Worm (Caenorhabditis elegans): ENCODE results near the gene prcc-1.

Gene prcc-1

ce11 chrIV:13098652-13099051 lies 5.1 kb upstream of the prcc-1 start, which contains the start of the genes dli-1, tin-9.2 and exos-4.1 (continued):
- TF ChIP-seq egrh-3 (GFP tag; IDR thresholded peaks at IDR 0.05) (no peak), F52B5.7 (tag; optimal IDR thresholded peaks at IDR 0.05) (no peak), F33H1.4 (GFP tag; IDR thresholded peaks at IDR 0.05) (peak; percentile 75)

- no peak for TF ChIP-seq F55B11.4 (tag; optimal IDR thresholded peaks at IDR 0.05; ENCODE audit: borderline replicate concordance, insufficient read depth)
- TF ChIP-seq attf-5 (GFP tag; optimal IDR thresholded peaks at IDR 0.05), result peak; percentile 35
- no peak for TF ChIP-seq snpc-4 (GFP tag; optimal IDR thresholded peaks at IDR 0.05)
- TF ChIP-seq snpc-4 (tag; optimal IDR thresholded peaks at IDR 0.05), result peak in 2 of 4 experiments; percentile 47 to 53
- no peak for TF ChIP-seq ama-1 (optimal IDR thresholded peaks at IDR 0.05)
- peak in 1 of 2 experiments; percentile 90 for TF ChIP-seq ama-1 (GFP tag; optimal IDR thresholded peaks at IDR 0.05)
- TF ChIP-seq hmg-1.2 (GFP tag; IDR thresholded peaks at IDR 0.05), result peak; percentile 41
- TF ChIP-seq unc-130 (GFP tag; optimal IDR thresholded peaks at IDR 0.05), result no peak
- peak; percentile 2 for TF ChIP-seq B0035.1 (tag; optimal IDR thresholded peaks at IDR 0.05)
- TF ChIP-seq hsf-1 (GFP tag; IDR thresholded peaks at IDR 0.05), result peak; percentile 66; the same call in 1 of the 2 replicates
- TF ChIP-seq hrde-1 (tag; optimal IDR thresholded peaks at IDR 0.05; ENCODE audit: borderline replicate concordance), result peak; percentile 88
- TF ChIP-seq madf-3 (GFP tag; IDR thresholded peaks at IDR 0.05), result 0 out of 2 replicates have a peak, but pooled peaks have one; percentile 16
- peak; percentile 8 for TF ChIP-seq lin-54 (GFP tag; optimal IDR thresholded peaks at IDR 0.05)
- peak; percentile 34 for TF ChIP-seq snpc-3.4 (tag; optimal IDR thresholded peaks at IDR 0.05)
- peak; percentile 78; the same call in 1 of the 2 replicates for TF ChIP-seq Y79H2A.3 (GFP tag; conservative IDR thresholded peaks at IDR 0.05)
- TF ChIP-seq Y95B8A.8 (GFP tag; IDR thresholded peaks at IDR 0.05), result 0 out of 2 replicates have a peak, but pooled peaks have one; percentile 13
- 0 out of 2 replicates have a peak, but pooled peaks have one; percentile 8 for TF ChIP-seq ceh-91 (GFP tag; IDR thresholded peaks at IDR 0.05)
- peak; percentile 39 for TF ChIP-seq mxl-1 (tag; optimal IDR thresholded peaks at IDR 0.05)
- peak; percentile 18 for TF ChIP-seq snpc-1.3 (tag; optimal IDR thresholded peaks at IDR 0.05; ENCODE audit: insufficient read depth)
- TF ChIP-seq F22D6.2 (tag; optimal IDR thresholded peaks at IDR 0.05), result no peak
- 0 out of 2 replicates have a peak, but pooled peaks have one; percentile 7 for TF ChIP-seq nfyb-1 (GFP tag; IDR thresholded peaks at IDR 0.05)
- peak; percentile 20; the same call in 1 of the 2 replicates for TF ChIP-seq D2030.7 (GFP tag; IDR thresholded peaks at IDR 0.05)
- peak; percentile 19 for TF ChIP-seq chd-7 (tag; optimal IDR thresholded peaks at IDR 0.05)
- no peak for TF ChIP-seq dpl-1 (GFP tag; optimal IDR thresholded peaks at IDR 0.05)
- peak; percentile 68; the same call in 1 of the 2 replicates for TF ChIP-seq lin-26 (GFP tag; IDR thresholded peaks at IDR 0.05)
- no peak for TF ChIP-seq aptf-3 (GFP tag; IDR thresholded peaks at IDR 0.05)
- TF ChIP-seq ekl-4 (GFP tag; IDR thresholded peaks at IDR 0.05), result 0 out of 2 replicates have a peak, but pooled peaks have one; percentile 30
- peak; percentile 1 for TF ChIP-seq T26A5.8 (tag; optimal IDR thresholded peaks at IDR 0.05)
- peak; percentile 35; the same call in 1 of the 2 replicates for TF ChIP-seq attf-3 (GFP tag; conservative IDR thresholded peaks at IDR 0.05)
- peak; percentile 27 for TF ChIP-seq lsl-1 (GFP tag; optimal IDR thresholded peaks at IDR 0.05)
- TF ChIP-seq rec-8 (tag; optimal IDR thresholded peaks at IDR 0.05), result peak in 1 of 2 experiments; percentile 4
- no peak for TF ChIP-seq K12H6.12 (tag; optimal IDR thresholded peaks at IDR 0.05)
- TF ChIP-seq mcd-1 (GFP tag; IDR thresholded peaks at IDR 0.05), result no peak
- 0 out of 2 replicates have a peak, but pooled peaks have one; percentile 17 for TF ChIP-seq F39B2.1 (GFP tag; IDR thresholded peaks at IDR 0.05)
- TF ChIP-seq pbrm-1 (GFP tag; IDR thresholded peaks at IDR 0.05), result no peak
- peak; percentile 86 for TF ChIP-seq F49E8.2 (tag; optimal IDR thresholded peaks at IDR 0.05; ENCODE audit: insufficient read depth)
- no peak for TF ChIP-seq mel-28 (tag; optimal IDR thresholded peaks at IDR 0.05; ENCODE audit: borderline replicate concordance)
- TF ChIP-seq atf-7 (tag; optimal IDR thresholded peaks at IDR 0.05), result no peak
- peak; percentile 60 for TF ChIP-seq ZK185.1 (tag; optimal IDR thresholded peaks at IDR 0.05; ENCODE audit: poor library complexity, severe bottlenecking)
- TF ChIP-seq ceh-40 (GFP tag; IDR thresholded peaks at IDR 0.05), result no peak
- peak; percentile 48 for TF ChIP-seq athp-1 (tag; optimal IDR thresholded peaks at IDR 0.05)
- peak; percentile 58 for TF ChIP-seq madf-6 (GFP tag; IDR thresholded peaks at IDR 0.05)
- peak; percentile 63 for TF ChIP-seq B0336.3 (GFP tag; IDR thresholded peaks at IDR 0.05)
Measured at ce11 chrIV:13096778-13097177, 3.2 kb upstream of the prcc-1 start.
